Worm (Caenorhabditis elegans) whole organism, mixed stage, embryonic: ENCODE results near the gene C27B7.6.

Source experiments
- unc-39 ChIP-seq: fragments of 150-350 bp; optimal IDR thresholded peaks from 2 replicates; lab custom pipeline; 2014; ENCODE audit warnings: missing biosample characterization, missing genetic modification characterization
- unc-62 ChIP-seq: fragments of 150-350 bp; optimal IDR thresholded peaks from 2 replicates; lab custom pipeline; 2014; ENCODE audit warnings: missing biosample characterization, missing genetic modification reagents, missing genetic modification characterization

- TF ChIP-seq unc-39 (tag; lab: Kevin White, UChicago) (no peak), unc-62 (GFP tag; lab: Kevin White, UChicago) (no peak)
These were observed 33.2 kb downstream of the C27B7.6 start, which contains the start of gene C09G9.3 for ce11 chrIV:8872958-8873357.
